Fruit fly (Drosophila melanogaster) Kc167 (cell line): ENCODE measurements around the gene CG42238.

Experiments
- Myc ChIP-seq: fragments of >200 bp; optimal IDR thresholded peaks from 2 replicates; lab custom pipeline; 2017; ENCODE audit warnings: missing external identifiers
- h ChIP-seq: fragments of >200 bp; optimal IDR thresholded peaks from 3 replicates; lab custom pipeline; 2018; ENCODE audit warnings: missing external identifiers
- psq ChIP-seq: fragments of >200 bp; optimal IDR thresholded peaks from 2 replicates; lab custom pipeline; 2017; ENCODE audit warnings: missing external identifiers

DNA sequence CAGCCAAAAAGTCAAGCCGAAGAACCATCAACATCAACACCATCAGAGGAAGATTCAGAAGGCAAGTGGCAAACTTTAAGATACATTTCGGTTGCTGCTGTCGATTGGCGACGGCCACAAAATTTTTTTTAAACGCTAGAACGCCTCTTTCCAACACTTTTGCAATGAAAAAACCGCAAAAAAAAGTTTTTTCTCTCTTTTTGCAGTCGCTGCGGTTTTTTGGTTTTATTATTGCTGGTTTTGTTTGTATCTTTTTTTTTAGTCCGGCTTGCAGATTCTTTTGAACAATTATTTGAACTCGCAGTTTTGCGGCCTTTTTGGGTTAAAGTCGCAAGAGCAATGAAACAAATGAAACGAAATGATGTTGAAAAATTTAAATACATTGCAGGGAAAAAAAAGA lies 21.7 kb downstream of the CG42238 start:
- no peak for TF ChIP-seq psq
- TF ChIP-seq Myc (lab: Kevin White, UChicago): no peak
- no peak for TF ChIP-seq h (lab: Kevin White, UChicago)
